Fruit fly (Drosophila melanogaster): ENCODE data around the gene RPA2.
A peak's percentile ranks its signal among the peaks of the same experiment; 100 is the strongest.

The RPA2 gene

DNA sequence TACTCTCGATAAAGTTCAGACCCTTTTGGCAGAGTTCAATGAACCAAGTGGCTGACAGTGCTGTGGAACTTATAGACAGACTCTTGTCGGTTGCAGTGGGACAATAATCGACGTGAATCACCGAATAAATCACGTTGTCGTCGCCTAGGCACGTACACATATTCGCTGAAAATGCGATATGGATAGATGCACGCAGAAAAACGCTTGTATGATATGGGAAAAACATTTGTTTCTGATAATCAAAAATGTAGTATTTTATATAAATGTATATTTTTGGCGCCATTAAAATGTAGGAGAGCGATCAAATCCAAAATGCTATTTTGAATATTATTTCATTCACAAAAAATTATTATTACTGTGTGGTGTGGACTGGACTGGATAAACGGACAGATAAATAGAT lies 10.7 kb downstream of the RPA2 start (continued):
- peak; percentile 60 for TF ChIP-seq vvl (GFP tag; IDR thresholded peaks at IDR 0.05)
- no peak for TF ChIP-seq jigr1 (GFP tag; IDR thresholded peaks at IDR 0.05)
- peak; percentile 14 for TF ChIP-seq mam (GFP tag; optimal IDR thresholded peaks at IDR 0.05)
- peak; percentile 15 for TF ChIP-seq az2 (GFP tag; optimal IDR thresholded peaks at IDR 0.05)
- no peak for TF ChIP-seq CG9727 (GFP tag; optimal IDR thresholded peaks at IDR 0.05)
- TF ChIP-seq CG7839 (tag; optimal IDR thresholded peaks at IDR 0.05) = peak; percentile 47
- peak; percentile 69 for TF ChIP-seq gem (tag; optimal IDR thresholded peaks at IDR 0.05)
- TF ChIP-seq Bteb2 (GFP tag; optimal IDR thresholded peaks at IDR 0.05) = no peak
- TF ChIP-seq CG3995 (GFP tag; optimal IDR thresholded peaks at IDR 0.05) = peak; percentile 52
- TF ChIP-seq bcd (GFP tag; optimal IDR thresholded peaks at IDR 0.05) = peak; percentile 2
- TF ChIP-seq Oaz (GFP tag; IDR thresholded peaks at IDR 0.05) = 0 out of 2 replicates have a peak, but pooled peaks have one; percentile 10
- no peak for TF ChIP-seq Bgb (GFP tag; IDR thresholded peaks at IDR 0.05; ENCODE audit: partially characterized antibody)
- peak; percentile 46 for TF ChIP-seq CG8388 (GFP tag; optimal IDR thresholded peaks at IDR 0.05)
- peak; percentile 85 for TF ChIP-seq Drgx (GFP tag; IDR thresholded peaks at IDR 0.05)
- TF ChIP-seq pros (GFP tag; optimal IDR thresholded peaks at IDR 0.05) = no peak
- TF ChIP-seq CG11504 (tag; optimal IDR thresholded peaks at IDR 0.05) = peak; percentile 52
- TF ChIP-seq ATbp (GFP tag; optimal IDR thresholded peaks at IDR 0.05) = peak; percentile 8
- TF ChIP-seq Neu2 (GFP tag; optimal IDR thresholded peaks at IDR 0.05; ENCODE audit: borderline replicate concordance) = no peak
- TF ChIP-seq row (GFP tag; IDR thresholded peaks at IDR 0.05) = peak; percentile 66
- peak; percentile 19 for TF ChIP-seq Hr3 (GFP tag; optimal IDR thresholded peaks at IDR 0.05)
- no peak for TF ChIP-seq Dll (GFP tag; IDR thresholded peaks at IDR 0.05; ENCODE audit: partially characterized antibody)
- TF ChIP-seq HLH3B (GFP tag; IDR thresholded peaks at IDR 0.05) = peak; percentile 55
- TF ChIP-seq cg (GFP tag; optimal IDR thresholded peaks at IDR 0.05) = no peak
- peak; percentile 58 for TF ChIP-seq CG14441 (GFP tag; IDR thresholded peaks at IDR 0.05)
- TF ChIP-seq CG18599 (GFP tag; optimal IDR thresholded peaks at IDR 0.05) = peak; percentile 32
- TF ChIP-seq CG13775 (GFP tag; optimal IDR thresholded peaks at IDR 0.05) = peak; percentile 26
- TF ChIP-seq ttk (GFP tag; IDR thresholded peaks at IDR 0.05) = no peak
- peak; percentile 36 for TF ChIP-seq CG18262 (tag; optimal IDR thresholded peaks at IDR 0.05)
- peak; percentile 32 for TF ChIP-seq CG12104 (GFP tag; optimal IDR thresholded peaks at IDR 0.05)
- TF ChIP-seq ac (GFP tag; optimal IDR thresholded peaks at IDR 0.05) = no peak
- TF ChIP-seq CoRest (tag; optimal IDR thresholded peaks at IDR 0.05) = peak; percentile 17
- 0 out of 3 replicates have a peak, but pooled peaks have one; percentile 27 for TF ChIP-seq CG17361 (GFP tag; IDR thresholded peaks at IDR 0.05)
- peak; percentile 44; the same call in 1 of the 3 replicates for TF ChIP-seq ase (GFP tag; IDR thresholded peaks at IDR 0.05)
- TF ChIP-seq Eip74EF (GFP tag; optimal IDR thresholded peaks at IDR 0.05) = no peak
- no peak for TF ChIP-seq NK7.1 (GFP tag; optimal IDR thresholded peaks at IDR 0.05)
- peak; percentile 7 for TF ChIP-seq Fer3 (tag; optimal IDR thresholded peaks at IDR 0.05)
- TF ChIP-seq fd3F (GFP tag; optimal IDR thresholded peaks at IDR 0.05) = no peak
- 0 out of 3 replicates have a peak, but pooled peaks have one; percentile 26 for TF ChIP-seq CG3726 (GFP tag; IDR thresholded peaks at IDR 0.05)
- no peak for TF ChIP-seq chinmo (GFP tag; IDR thresholded peaks at IDR 0.05; ENCODE audit: partially characterized antibody)
- no peak for TF ChIP-seq CG6791 (GFP tag; IDR thresholded peaks at IDR 0.05; ENCODE audit: partially characterized antibody)
- peak; percentile 12 for TF ChIP-seq caup (GFP tag; optimal IDR thresholded peaks at IDR 0.05; ENCODE audit: severe bottlenecking)
- peak; percentile 47 for TF ChIP-seq ind (GFP tag; optimal IDR thresholded peaks at IDR 0.05)
- peak; percentile 25 for TF ChIP-seq CG17359 (tag; optimal IDR thresholded peaks at IDR 0.05)
- TF ChIP-seq CG9215 (GFP tag; IDR thresholded peaks at IDR 0.05) = no peak
- no peak for TF ChIP-seq CG17385 (GFP tag; optimal IDR thresholded peaks at IDR 0.05)
- TF ChIP-seq CG7556 (GFP tag; optimal IDR thresholded peaks at IDR 0.05) = peak; percentile 35
- TF ChIP-seq CG2678 (tag; optimal IDR thresholded peaks at IDR 0.05) = peak; percentile 41
- no peak for TF ChIP-seq slou (GFP tag; optimal IDR thresholded peaks at IDR 0.05)
- peak; percentile 5 for TF ChIP-seq CG14710 (tag; optimal IDR thresholded peaks at IDR 0.05)
